Fruit fly (Drosophila melanogaster): ENCODE data around the gene CG3638.

CG3638 gene

dm6 chrX:1171018-1171417 is 65.5 kb downstream of the CG3638 start (continued):
- TF ChIP-seq CG15269 (tag; optimal IDR thresholded peaks at IDR 0.05) (peak; percentile 70), CG2678 (tag; optimal IDR thresholded peaks at IDR 0.05) (peak; percentile 76), bcd (GFP tag; optimal IDR thresholded peaks at IDR 0.05) (peak; percentile 43), D19A (tag; optimal IDR thresholded peaks at IDR 0.05) (peak; percentile 40), CG15011 (GFP tag; optimal IDR thresholded peaks at IDR 0.05) (peak; percentile 37), ems (GFP tag; optimal IDR thresholded peaks at IDR 0.05) (peak; percentile 17), Dref (GFP tag; IDR thresholded peaks at IDR 0.05) (no peak), sens (GFP tag) (peak; percentile 93), BtbVII (GFP tag; optimal IDR thresholded peaks at IDR 0.05) (peak; percentile 61), grau (tag; optimal IDR thresholded peaks at IDR 0.05) (peak; percentile 68), tgo (GFP tag; IDR thresholded peaks at IDR 0.05) (peak; percentile 32; the same call in 2 of the 3 replicates), CG15514 (GFP tag; optimal IDR thresholded peaks at IDR 0.05) (peak; percentile 22), ac (GFP tag; optimal IDR thresholded peaks at IDR 0.05) (no peak), Atf-2 (GFP tag; optimal IDR thresholded peaks at IDR 0.05) (peak; percentile 12), org-1 (GFP tag; optimal IDR thresholded peaks at IDR 0.05) (peak; percentile 49), Mrtf (GFP tag; IDR thresholded peaks at IDR 0.05) (no peak), CG18619 (GFP tag; optimal IDR thresholded peaks at IDR 0.05) (peak; percentile 42), vfl (GFP tag; optimal IDR thresholded peaks at IDR 0.05) (peak; percentile 8), CG13624 (GFP tag; optimal IDR thresholded peaks at IDR 0.05) (peak; percentile 21), Max (GFP tag; optimal IDR thresholded peaks at IDR 0.05) (peak; percentile 22), CoRest (tag; optimal IDR thresholded peaks at IDR 0.05) (peak; percentile 65), fu2 (GFP tag; optimal IDR thresholded peaks at IDR 0.05) (peak; percentile 3), CG30020 (tag; optimal IDR thresholded peaks at IDR 0.05) (no peak), CG8388 (GFP tag; optimal IDR thresholded peaks at IDR 0.05) (peak; percentile 35), CG12391 (tag; optimal IDR thresholded peaks at IDR 0.05) (peak; percentile 37), Trl (optimal IDR thresholded peaks at IDR 0.05) (no peak), Trl (GFP tag; optimal IDR thresholded peaks at IDR 0.05) (peak; percentile 21), dmrt99B (tag; optimal IDR thresholded peaks at IDR 0.05) (peak; percentile 54), CG15696 (tag; optimal IDR thresholded peaks at IDR 0.05) (peak; percentile 15), luna (GFP tag; optimal IDR thresholded peaks at IDR 0.05) (peak; percentile 13), cwo (GFP tag; optimal IDR thresholded peaks at IDR 0.05) (peak; percentile 54), CG3847 (GFP tag; IDR thresholded peaks at IDR 0.05) (0 out of 2 replicates have a peak, but pooled peaks have one; percentile 25), CG12942 (GFP tag; optimal IDR thresholded peaks at IDR 0.05) (peak; percentile 10), NfI (GFP tag; optimal IDR thresholded peaks at IDR 0.05) (peak; percentile 47), ind (GFP tag; optimal IDR thresholded peaks at IDR 0.05) (peak; percentile 41), CG16779 (GFP tag; IDR thresholded peaks at IDR 0.05) (no peak), wek (GFP tag; optimal IDR thresholded peaks at IDR 0.05) (no peak), lbe (GFP tag; optimal IDR thresholded peaks at IDR 0.05) (peak; percentile 45), Atf6 (GFP tag; IDR thresholded peaks at IDR 0.05) (peak; percentile 57), CG10979 (tag; optimal IDR thresholded peaks at IDR 0.05) (peak; percentile 35), abd-A (tag; optimal IDR thresholded peaks at IDR 0.05) (no peak), CG13424 (tag; optimal IDR thresholded peaks at IDR 0.05) (peak; percentile 59), unpg (GFP tag; optimal IDR thresholded peaks at IDR 0.05) (peak; percentile 35), HHEX (GFP tag; optimal IDR thresholded peaks at IDR 0.05) (peak; percentile 56), Side (GFP tag; optimal IDR thresholded peaks at IDR 0.05) (no peak), lab (GFP tag; optimal IDR thresholded peaks at IDR 0.05) (peak; percentile 59), CG13296 (GFP tag; optimal IDR thresholded peaks at IDR 0.05) (peak; percentile 70), CG9215 (GFP tag; IDR thresholded peaks at IDR 0.05) (peak; percentile 36; the same call in 1 of the 2 replicates), CG8478 (optimal IDR thresholded peaks at IDR 0.05) (no peak), crol (GFP tag; IDR thresholded peaks at IDR 0.05) (no peak), CG17385 (GFP tag; optimal IDR thresholded peaks at IDR 0.05) (peak; percentile 51)

Data from whole organism, embryonic.